Worm (Caenorhabditis elegans): ENCODE measurements around the gene henn-1.

Gene henn-1

DNA sequence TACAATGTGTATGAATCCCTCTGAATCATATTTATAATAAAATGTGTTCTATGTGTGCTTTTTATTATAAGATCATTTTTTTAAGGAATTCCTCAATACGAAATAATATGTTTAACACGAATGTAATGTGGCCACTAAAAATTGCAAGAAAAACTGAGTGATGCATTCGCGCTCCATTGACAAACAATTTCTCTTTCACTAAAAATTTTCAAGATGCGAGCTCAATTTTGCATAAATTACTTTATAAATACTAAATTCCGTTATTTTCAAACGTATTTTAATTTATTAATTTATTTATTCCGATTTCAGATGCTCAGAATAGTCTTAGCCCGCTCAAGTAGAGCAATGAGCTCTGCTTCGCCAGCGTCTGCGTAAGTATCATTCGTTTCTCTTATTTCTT lies 33.3 kb downstream of the henn-1 start, which contains the start of gene mrps-9:
Gene mrps-9 (plus strand): TSS at position 310 of the 400 bp plus-strand sequence.
- no peak for TF ChIP-seq unc-62 (GFP tag; optimal IDR thresholded peaks at IDR 0.05)

DNA sequence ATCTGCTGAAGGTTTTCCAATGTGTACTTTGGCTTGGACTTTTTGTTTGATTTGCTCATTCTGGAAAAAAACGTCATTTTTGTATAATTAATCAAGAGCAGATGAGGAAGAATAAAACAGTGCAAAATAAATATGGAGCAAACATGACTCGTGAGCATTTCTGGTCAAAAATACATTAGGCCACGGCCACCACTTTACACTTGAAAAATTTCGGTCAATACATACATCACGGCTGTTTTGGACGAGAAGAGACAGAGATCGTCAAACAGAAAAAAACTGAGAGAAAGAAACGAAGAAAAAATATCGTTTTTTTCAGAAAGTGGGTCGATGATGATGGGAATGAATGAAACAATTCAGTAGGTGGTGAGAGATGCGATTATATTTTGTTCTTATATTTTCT lies 35.8 kb downstream of the henn-1 start, which contains the start of the genes F09G8.7 and crn-7:
Gene F09G8.7 (minus strand): TSS at position 60 of the 400 bp plus-strand sequence.
Gene crn-7 (plus strand): TSS at position 236 of the 400 bp plus-strand sequence.
- no peak for TF ChIP-seq unc-62 (GFP tag; optimal IDR thresholded peaks at IDR 0.05)

DNA sequence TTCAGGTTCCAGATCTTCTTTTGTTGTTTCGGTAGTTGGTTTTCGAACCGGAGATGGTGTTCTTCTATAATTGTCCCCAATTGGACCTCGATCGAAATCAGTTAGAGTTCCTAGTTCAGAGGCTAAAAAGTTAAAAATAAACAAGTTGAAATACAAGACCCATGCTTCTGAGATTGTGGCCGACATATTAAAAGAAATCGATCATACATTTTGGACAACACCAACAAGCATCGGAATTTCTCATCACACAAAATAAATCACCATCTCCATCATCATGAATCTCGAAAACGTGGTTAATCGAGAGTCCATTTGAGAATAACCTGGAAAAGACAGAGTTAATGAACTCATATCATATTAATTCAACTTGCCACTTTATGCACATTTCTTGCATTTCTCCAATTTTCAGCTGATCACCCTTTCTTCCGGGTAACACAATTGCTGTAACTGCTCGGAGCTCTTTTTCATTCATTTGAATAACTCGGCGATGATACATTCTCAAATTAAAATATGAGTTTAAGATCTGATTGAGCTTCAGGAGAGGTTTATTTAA lies 39.3 kb downstream of the henn-1 start, which contains the start of the genes mps-4 and F09G8.10:
Gene mps-4 (minus strand): TSS at position 101 of the 550 bp plus-strand sequence.
Gene F09G8.10 (minus strand): TSS at position 500 of the 550 bp plus-strand sequence.
- no peak for TF ChIP-seq unc-62 (GFP tag; optimal IDR thresholded peaks at IDR 0.05)

DNA sequence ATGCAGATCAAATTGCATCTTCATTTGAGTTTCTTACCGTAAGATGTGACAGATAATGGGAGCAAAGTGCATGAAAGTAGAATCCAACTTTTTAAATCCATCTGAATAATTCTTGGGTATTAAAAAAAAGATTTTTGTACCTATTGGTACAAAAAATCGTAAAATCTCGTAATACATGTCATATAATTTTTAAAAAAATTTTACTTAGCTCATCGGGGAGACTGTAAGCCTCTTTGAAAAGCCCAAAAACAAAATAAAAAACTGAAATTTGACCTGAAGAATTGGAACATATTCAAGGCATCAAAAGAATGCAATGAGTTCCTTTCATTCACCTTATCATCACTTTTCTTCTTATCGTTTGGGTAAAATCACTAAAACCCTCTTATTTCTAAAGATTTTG lies 43.4 kb downstream of the henn-1 start, which contains the start of gene clec-160:
Gene clec-160 (minus strand): TSS at position 101 of the 400 bp plus-strand sequence.
- TF ChIP-seq unc-62 (GFP tag; optimal IDR thresholded peaks at IDR 0.05), result no peak

DNA sequence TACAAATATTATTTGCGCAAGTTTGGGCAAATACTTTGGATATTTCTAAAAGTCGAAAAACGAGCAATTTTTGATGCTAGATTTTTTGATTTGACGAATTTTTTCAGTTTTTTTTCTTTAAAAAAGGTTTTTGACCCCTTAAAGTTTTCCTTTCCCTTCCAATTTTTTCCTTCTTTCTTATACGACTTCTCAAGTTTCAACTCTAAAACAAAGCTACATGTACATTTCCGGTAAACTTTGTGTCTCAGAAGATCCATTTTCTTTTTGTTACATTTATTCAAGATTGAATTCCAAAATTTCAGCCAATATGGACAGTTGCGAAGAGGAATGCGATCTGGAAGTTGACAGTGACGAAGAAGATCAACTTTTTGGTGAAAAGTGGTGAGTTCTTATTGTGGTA lies 46.4 kb downstream of the henn-1 start, which contains the start of gene mig-10:
Gene mig-10 (plus strand): TSS at position 301 of the 400 bp plus-strand sequence.
- TF ChIP-seq unc-62 (GFP tag; optimal IDR thresholded peaks at IDR 0.05), result no peak

DNA sequence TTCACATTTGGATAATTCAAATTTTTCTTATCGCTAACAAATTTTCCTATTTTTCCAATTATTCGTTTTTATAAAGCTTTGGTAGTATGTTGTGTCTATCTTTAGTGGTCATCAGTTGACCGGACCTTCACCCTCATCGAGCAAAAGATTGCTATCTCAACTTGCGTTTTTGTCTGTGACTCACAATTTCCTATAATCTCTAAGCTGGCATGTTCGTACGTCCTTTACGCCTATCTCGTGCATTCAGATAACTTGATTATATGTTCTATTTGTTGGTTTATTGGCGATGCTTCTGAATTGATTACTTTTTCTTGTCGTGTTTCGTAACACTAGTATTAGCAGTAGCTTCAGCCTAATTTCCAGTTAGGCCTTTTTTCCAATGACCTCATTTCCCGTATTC lies 47.1 kb downstream of the henn-1 start:
- no peak for TF ChIP-seq unc-62 (GFP tag; optimal IDR thresholded peaks at IDR 0.05)

DNA sequence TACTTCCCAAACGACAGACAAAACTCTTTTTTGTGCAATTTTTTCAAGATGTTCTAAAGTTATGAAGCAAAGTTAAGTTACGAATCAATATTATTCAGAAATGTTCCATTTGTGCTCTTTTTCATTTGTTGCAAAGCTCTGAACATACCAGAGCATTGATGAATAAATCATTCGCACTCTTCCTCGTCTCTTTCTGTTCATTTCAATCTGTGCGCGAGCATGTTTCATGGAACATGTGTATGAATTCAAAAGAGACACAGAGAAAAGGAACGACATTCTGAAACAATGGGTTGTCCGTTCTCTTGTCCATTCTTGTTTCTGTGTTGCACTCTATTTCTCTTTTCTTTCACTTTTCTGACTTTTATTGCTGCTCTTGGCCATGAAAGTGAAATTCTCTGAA lies 47.9 kb downstream of the henn-1 start:
- no peak for TF ChIP-seq unc-62 (GFP tag; optimal IDR thresholded peaks at IDR 0.05)

DNA sequence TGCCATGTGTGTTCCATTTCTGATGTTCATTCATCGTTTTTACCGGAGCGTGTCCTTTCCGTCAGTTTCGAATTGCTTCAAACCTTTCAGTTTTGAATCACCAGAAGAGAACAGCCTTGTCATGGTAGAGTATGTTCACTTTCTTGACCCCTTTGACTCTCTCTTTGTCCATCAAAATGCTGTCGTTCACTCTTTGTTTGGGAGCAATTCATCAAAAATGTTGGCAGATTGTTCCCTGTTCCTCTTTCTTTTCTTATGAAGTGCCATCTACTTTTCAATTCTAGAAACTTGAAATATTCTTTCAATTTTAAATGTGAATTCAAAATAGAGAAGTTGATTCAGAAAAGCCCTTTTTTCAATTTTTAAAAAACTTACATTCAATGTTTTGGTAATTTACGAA lies 48.9 kb downstream of the henn-1 start:
- TF ChIP-seq unc-62 (GFP tag; optimal IDR thresholded peaks at IDR 0.05), result no peak

DNA sequence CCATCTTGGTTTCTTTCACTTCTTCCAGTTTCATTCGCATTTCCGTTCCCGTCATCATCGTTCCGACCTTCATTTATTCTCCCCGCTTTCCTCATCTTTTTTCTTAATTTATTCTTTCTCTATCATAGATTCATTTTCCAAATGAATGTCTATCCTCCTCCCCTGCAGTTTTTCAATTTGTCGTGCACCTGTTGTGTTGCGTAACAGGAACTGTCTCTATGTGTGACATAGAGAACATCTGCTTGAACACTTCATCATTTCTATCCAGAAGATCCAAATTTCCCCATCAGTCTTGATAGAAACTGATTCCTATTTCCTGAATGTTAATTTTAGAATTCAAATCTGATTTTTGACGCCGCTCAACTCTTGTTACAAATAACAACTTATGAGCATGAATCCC lies 51.1 kb downstream of the henn-1 start:
- TF ChIP-seq unc-62 (GFP tag; optimal IDR thresholded peaks at IDR 0.05), result no peak

Measured in whole organism, dauer.